Worm (Caenorhabditis elegans) whole organism, early embryonic: ENCODE measurements around the gene T05C1.3.

Source experiments
- B0310.2 ChIP-seq: sonication (generic microtip); optimal IDR thresholded peaks from 2 replicates; lab custom pipeline; 2016; ENCODE audit warnings: mild to moderate bottlenecking, missing genetic modification characterization, missing compliant biosample characterization
- F13C5.2 ChIP-seq: sonication (generic microtip); optimal IDR thresholded peaks from 2 replicates; lab custom pipeline; 2017; ENCODE audit warnings: mild to moderate bottlenecking, missing genetic modification characterization, inconsistent platforms, missing compliant biosample characterization
- aly-1 ChIP-seq: sonication (generic microtip); optimal IDR thresholded peaks from 2 replicates; lab custom pipeline; 2016; ENCODE audit warnings: missing genetic modification characterization, missing compliant biosample characterization
- ama-1 ChIP-seq: fragments of 150-350 bp; optimal IDR thresholded peaks from 2 replicates; lab custom pipeline; 2014
- ceh-13 ChIP-seq: fragments of 200-800 bp; sonication (Bioruptor generic); optimal IDR thresholded peaks from 2 replicates; lab custom pipeline; 2018; ENCODE audit warnings: mild to moderate bottlenecking, missing genetic modification characterization, missing compliant biosample characterization
- ceh-36 ChIP-seq: sonication (generic microtip); optimal IDR thresholded peaks from 2 replicates; lab custom pipeline; 2016; ENCODE audit warnings: missing genetic modification characterization, inconsistent platforms, missing compliant biosample characterization
- ets-7 ChIP-seq: sonication (generic microtip); optimal IDR thresholded peaks from 2 replicates; lab custom pipeline; 2016; ENCODE audit warnings: missing genotype, missing genetic modification characterization, missing compliant biosample characterization
- flt-1 ChIP-seq: fragments of 200-800 bp; sonication (Bioruptor generic); IDR thresholded peaks from 2 replicates; pipeline ENCODE4 v1.3.6; 2022; ENCODE audit warnings: missing genetic modification characterization, missing compliant biosample characterization
- hmbx-1 ChIP-seq: sonication (generic microtip); optimal IDR thresholded peaks from 2 replicates; lab custom pipeline; 2016; ENCODE audit warnings: mild to moderate bottlenecking, missing genetic modification characterization, missing compliant biosample characterization
- hmg-4 ChIP-seq: fragments of 200-800 bp; sonication (Bioruptor generic); optimal IDR thresholded peaks from 2 replicates; lab custom pipeline; 2018; ENCODE audit warnings: mild to moderate bottlenecking, missing genetic modification characterization, missing compliant biosample characterization
- hnd-1 ChIP-seq: sonication (generic microtip); optimal IDR thresholded peaks from 2 replicates; lab custom pipeline; 2016; ENCODE audit warnings: missing genetic modification characterization, missing compliant biosample characterization
- pes-1 ChIP-seq: fragments of 200-800 bp; sonication (Bioruptor generic); IDR thresholded peaks from 2 replicates; pipeline ENCODE4 v1.3.6; 2022; ENCODE audit warnings: missing genetic modification reagents, missing genetic modification characterization, missing compliant biosample characterization
- scrt-1 ChIP-seq: fragments of 200-800 bp; sonication (Bioruptor generic); IDR thresholded peaks from 2 replicates; pipeline ENCODE4 v1.3.6; 2022; ENCODE audit warnings: missing genetic modification characterization, missing compliant biosample characterization
- sea-1 ChIP-seq: fragments of 200-800 bp; sonication (Bioruptor generic); conservative IDR thresholded peaks from 2 replicates; pipeline ENCODE4 v1.3.6; 2022; ENCODE audit warnings: missing genetic modification characterization, missing compliant biosample characterization
- tbx-11 ChIP-seq: fragments of 200-800 bp; sonication (Bioruptor generic); IDR thresholded peaks from 2 replicates; pipeline ENCODE4 v1.3.6; 2022; ENCODE audit warnings: missing genetic modification characterization, missing compliant biosample characterization
- tbx-37 ChIP-seq: fragments of 200-800 bp; sonication (Bioruptor generic); conservative IDR thresholded peaks from 2 replicates; pipeline ENCODE4 v1.3.6; 2022; ENCODE audit warnings: missing genetic modification reagents, missing genetic modification characterization, missing compliant biosample characterization
- tra-4 ChIP-seq: sonication (generic microtip); optimal IDR thresholded peaks from 2 replicates; lab custom pipeline; 2017; ENCODE audit warnings: missing genetic modification characterization, missing compliant biosample characterization

T05C1.3 gene

ce11 chrII:4470972-4471645 lies 18.1 kb downstream of the T05C1.3 start, which contains the start of gene W06B4.1:
Gene W06B4.1, plus strand, starts transcription at chrII:4471595.
- no peak for TF ChIP-seq B0310.2 (tag; lab: Kevin White, UChicago)
- no peak for TF ChIP-seq sea-1 (GFP tag; lab: Robert Waterston, UW)
- no peak for TF ChIP-seq aly-1
- TF ChIP-seq flt-1 (GFP tag; lab: Robert Waterston, UW) = no peak
- TF ChIP-seq ama-1 = no peak
- no peak for TF ChIP-seq ceh-36
- TF ChIP-seq hnd-1 (tag; lab: Kevin White, UChicago) = no peak
- TF ChIP-seq hmg-4 (GFP tag; lab: Kevin White, UChicago) = no peak
- no peak for TF ChIP-seq scrt-1 (GFP tag; lab: Robert Waterston, UW)
- TF ChIP-seq F13C5.2 (tag; lab: Kevin White, UChicago) = no peak

- TF ChIP-seq tra-4 (tag; lab: Kevin White, UChicago) (no peak), hmbx-1 (no peak), tbx-11 (GFP tag; lab: Robert Waterston, UW) (no peak), flt-1 (GFP tag; lab: Robert Waterston, UW) (no peak), hmg-4 (GFP tag; lab: Kevin White, UChicago) (no peak), hnd-1 (tag; lab: Kevin White, UChicago) (no peak), pes-1 (GFP tag; lab: Robert Waterston, UW) (no peak), ama-1 (no peak)
Observed at ce11 chrII:4468897-4469459, 20.2 kb downstream of the T05C1.3 start.

ce11 chrII:4467869-4468268 lies 21.3 kb downstream of the T05C1.3 start, which contains the start of gene W06B4.2:
Gene W06B4.2, plus strand, starts transcription at chrII:4468169.
- TF ChIP-seq ama-1 = no peak

- no peak for TF ChIP-seq flt-1 (GFP tag; lab: Robert Waterston, UW)
- no peak for TF ChIP-seq hmbx-1
- no peak for TF ChIP-seq ceh-36
- TF ChIP-seq sea-1 (GFP tag; lab: Robert Waterston, UW) = no peak
- TF ChIP-seq tbx-11 (GFP tag; lab: Robert Waterston, UW) = no peak
- no peak for TF ChIP-seq B0310.2 (tag; lab: Kevin White, UChicago)
- no peak for TF ChIP-seq ets-7 (tag; lab: Kevin White, UChicago)
Observed at ce11 chrII:4462842-4463241, 26.3 kb downstream of the T05C1.3 start.

- TF ChIP-seq ama-1 (no peak), scrt-1 (GFP tag; lab: Robert Waterston, UW) (no peak), pes-1 (GFP tag; lab: Robert Waterston, UW) (no peak)
Observed at ce11 chrII:4460851-4461250, 28.3 kb downstream of the T05C1.3 start, which contains the start of the genes T12C9.7 and vps-18. Gene T12C9.7, minus strand, starts transcription at chrII:4460951. Gene vps-18, plus strand, starts transcription at chrII:4461130.

ce11 chrII:4460297-4460696 lies 28.9 kb downstream of the T05C1.3 start:
- TF ChIP-seq ceh-36 (no peak), aly-1 (no peak), sea-1 (GFP tag; lab: Robert Waterston, UW) (no peak), hmbx-1 (no peak), scrt-1 (GFP tag; lab: Robert Waterston, UW) (no peak), tbx-11 (GFP tag; lab: Robert Waterston, UW) (no peak), flt-1 (GFP tag; lab: Robert Waterston, UW) (no peak), tra-4 (tag; lab: Kevin White, UChicago) (no peak), ceh-13 (no peak), ets-7 (tag; lab: Kevin White, UChicago) (no peak), F13C5.2 (tag; lab: Kevin White, UChicago) (no peak), hmg-4 (GFP tag; lab: Kevin White, UChicago) (no peak), ama-1 (no peak), pes-1 (GFP tag; lab: Robert Waterston, UW) (no peak)

- TF ChIP-seq tbx-37 (no peak), hmbx-1 (no peak)
Observed at ce11 chrII:4456024-4456423, 33.2 kb downstream of the T05C1.3 start.

ce11 chrII:4454823-4455222 lies 34.4 kb downstream of the T05C1.3 start:
- peak; percentile 50 for TF ChIP-seq ceh-36
- no peak for TF ChIP-seq hmbx-1
- TF ChIP-seq F13C5.2 (tag; lab: Kevin White, UChicago) = no peak
- TF ChIP-seq aly-1 = no peak

ce11 chrII:4453453-4453852 lies 35.7 kb downstream of the T05C1.3 start:
- TF ChIP-seq hmg-4 (GFP tag; lab: Kevin White, UChicago) (no peak), tbx-37 (no peak), tbx-11 (GFP tag; lab: Robert Waterston, UW) (no peak), sea-1 (GFP tag; lab: Robert Waterston, UW) (no peak), B0310.2 (tag; lab: Kevin White, UChicago) (no peak), pes-1 (GFP tag; lab: Robert Waterston, UW) (no peak), aly-1 (no peak), ets-7 (tag; lab: Kevin White, UChicago) (no peak), ceh-13 (no peak), ama-1 (no peak), F13C5.2 (tag; lab: Kevin White, UChicago) (no peak), tra-4 (tag; lab: Kevin White, UChicago) (no peak), hnd-1 (tag; lab: Kevin White, UChicago) (no peak), scrt-1 (GFP tag; lab: Robert Waterston, UW) (no peak), ceh-36 (no peak), hmbx-1 (no peak), flt-1 (GFP tag; lab: Robert Waterston, UW) (no peak)
